Fruit fly (Drosophila melanogaster): ENCODE measurements around the gene Surf6.

The Surf6 gene

DNA sequence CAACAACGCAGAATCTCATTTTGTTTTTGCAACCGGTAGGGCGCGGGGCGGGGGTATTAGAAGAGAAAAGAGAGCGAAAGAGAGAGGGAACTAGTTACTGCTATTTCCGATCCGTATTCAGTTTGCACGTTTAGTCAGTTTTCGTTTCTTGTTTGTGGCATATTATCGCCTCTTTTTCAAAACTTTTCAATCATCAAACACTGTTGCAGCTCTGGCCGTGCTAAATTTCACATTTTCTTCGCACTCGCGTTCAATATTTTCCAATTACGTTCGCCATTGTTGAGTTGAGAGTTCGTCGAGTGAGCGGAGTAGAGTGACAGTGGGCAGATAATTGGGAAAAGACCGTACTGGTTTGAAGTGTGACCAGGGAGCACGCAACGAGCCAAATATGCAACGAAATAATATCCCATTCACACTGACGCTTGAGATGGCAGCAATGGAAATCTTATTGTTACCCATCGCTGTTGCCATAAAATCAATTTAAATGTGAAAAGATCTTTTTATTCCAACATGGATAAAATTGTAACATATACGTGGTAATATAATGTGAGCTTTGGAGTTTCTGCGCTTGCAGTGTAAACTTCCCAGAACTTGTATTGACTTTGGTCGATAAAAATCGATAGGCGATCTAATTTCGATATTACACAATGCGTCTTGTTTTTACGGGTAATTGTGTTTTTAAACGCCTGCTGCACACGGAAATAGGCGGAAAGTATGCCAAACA, 43.5 kb downstream of the Surf6 start, which contains the start of the genes Ire1 and Mrm2 (continued):
- peak; percentile 77 for TF ChIP-seq Hmr (GFP tag; optimal IDR thresholded peaks at IDR 0.05)
- peak; percentile 50 for TF ChIP-seq Fer2 (tag; optimal IDR thresholded peaks at IDR 0.05)
- peak; percentile 91 for TF ChIP-seq NC2β (GFP tag; optimal IDR thresholded peaks at IDR 0.05)
- TF ChIP-seq crc (GFP tag; optimal IDR thresholded peaks at IDR 0.05) = peak; percentile 67
- no peak for TF ChIP-seq CG1832 (GFP tag; optimal IDR thresholded peaks at IDR 0.05)
- peak; percentile 26 for TF ChIP-seq ac (GFP tag; optimal IDR thresholded peaks at IDR 0.05)
- TF ChIP-seq YL-1 (GFP tag; optimal IDR thresholded peaks at IDR 0.05) = peak; percentile 76
- peak; percentile 42 for TF ChIP-seq lbe (GFP tag; optimal IDR thresholded peaks at IDR 0.05)
- TF ChIP-seq tap (tag; optimal IDR thresholded peaks at IDR 0.05) = no peak
- no peak for TF ChIP-seq CG11695 (GFP tag; IDR thresholded peaks at IDR 0.05)
- peak; percentile 49; the same call in 1 of the 2 replicates for TF ChIP-seq wdn (GFP tag; IDR thresholded peaks at IDR 0.05)
- TF ChIP-seq dimm (GFP tag; IDR thresholded peaks at IDR 0.05) = peak; percentile 27; the same call in 1 of the 2 replicates
- peak; percentile 61 for TF ChIP-seq Bgb (GFP tag; IDR thresholded peaks at IDR 0.05; ENCODE audit: partially characterized antibody)
- peak; percentile 93 for TF ChIP-seq CHES-1-like (GFP tag; optimal IDR thresholded peaks at IDR 0.05)
- TF ChIP-seq CG14710 (tag; optimal IDR thresholded peaks at IDR 0.05) = peak; percentile 94
- peak; percentile 79 for TF ChIP-seq E2f1 (GFP tag; IDR thresholded peaks at IDR 0.05)
- peak; percentile 49 for TF ChIP-seq tio (GFP tag; optimal IDR thresholded peaks at IDR 0.05)
- TF ChIP-seq Camta (GFP tag; optimal IDR thresholded peaks at IDR 0.05) = peak; percentile 86
- TF ChIP-seq CG7357 (GFP tag; IDR thresholded peaks at IDR 0.05) = peak; percentile 100
- TF ChIP-seq Xbp1 (GFP tag; optimal IDR thresholded peaks at IDR 0.05) = peak; percentile 90
- peak; percentile 96 for TF ChIP-seq sens (GFP tag)
- TF ChIP-seq Drgx (GFP tag; IDR thresholded peaks at IDR 0.05) = peak; percentile 42; the same call in 1 of the 2 replicates
- TF ChIP-seq CG12744 (GFP tag; optimal IDR thresholded peaks at IDR 0.05) = peak; percentile 79
- peak; percentile 85 for TF ChIP-seq CG12769 (tag; optimal IDR thresholded peaks at IDR 0.05)
- peak; percentile 99 for TF ChIP-seq Ets65A (GFP tag)
- peak; percentile 81 for TF ChIP-seq CG1602 (GFP tag; optimal IDR thresholded peaks at IDR 0.05)
- no peak for TF ChIP-seq Doc2 (GFP tag; IDR thresholded peaks at IDR 0.05)
- TF ChIP-seq CG1647 (GFP tag; optimal IDR thresholded peaks at IDR 0.05) = peak; percentile 81
- TF ChIP-seq CoRest (tag; optimal IDR thresholded peaks at IDR 0.05) = peak; percentile 87
- peak; percentile 82 for TF ChIP-seq CG7839 (tag; optimal IDR thresholded peaks at IDR 0.05)
- no peak for TF ChIP-seq CG6683 (GFP tag; optimal IDR thresholded peaks at IDR 0.05)
- peak; percentile 93 for TF ChIP-seq jumu (GFP tag; optimal IDR thresholded peaks at IDR 0.05)
- peak; percentile 85 for TF ChIP-seq lmd (GFP tag; IDR thresholded peaks at IDR 0.05)
- TF ChIP-seq Sry-β (GFP tag; optimal IDR thresholded peaks at IDR 0.05) = peak; percentile 54
- no peak for TF ChIP-seq CG1529 (GFP tag; optimal IDR thresholded peaks at IDR 0.05)
- TF ChIP-seq BtbVII (GFP tag; optimal IDR thresholded peaks at IDR 0.05) = peak; percentile 66
- peak; percentile 64 for TF ChIP-seq CG18599 (GFP tag; optimal IDR thresholded peaks at IDR 0.05)
- peak; percentile 86 to 90 for TF ChIP-seq chif (GFP tag; optimal IDR thresholded peaks at IDR 0.05)
- TF ChIP-seq CG2678 (tag; optimal IDR thresholded peaks at IDR 0.05) = peak; percentile 76
- TF ChIP-seq bigmax (GFP tag; optimal IDR thresholded peaks at IDR 0.05) = no peak
- peak; percentile 65 for TF ChIP-seq Mes4 (GFP tag; optimal IDR thresholded peaks at IDR 0.05)
- peak; percentile 72 for TF ChIP-seq fd3F (GFP tag; optimal IDR thresholded peaks at IDR 0.05)
- TF ChIP-seq CG15479 (GFP tag; optimal IDR thresholded peaks at IDR 0.05) = peak; percentile 9
- no peak for TF ChIP-seq CG10321 (GFP tag; IDR thresholded peaks at IDR 0.05)
- peak; percentile 21 for TF ChIP-seq salm (tag; optimal IDR thresholded peaks at IDR 0.05)
- peak; percentile 71 for TF ChIP-seq CG18262 (tag; optimal IDR thresholded peaks at IDR 0.05)
- TF ChIP-seq CG1024 (GFP tag; IDR thresholded peaks at IDR 0.05) = peak; percentile 91
- no peak for TF ChIP-seq CG31365 (tag; optimal IDR thresholded peaks at IDR 0.05)
- peak; percentile 84 to 93 for TF ChIP-seq dpn (GFP tag; optimal IDR thresholded peaks at IDR 0.05)
- peak; percentile 91 for TF ChIP-seq pum (GFP tag; optimal IDR thresholded peaks at IDR 0.05)
